Fruit fly (Drosophila melanogaster) whole organism, embryonic: Measurements from ENCODE around the gene GstZ1.
A peak's percentile ranks its signal among the peaks of the same experiment; 100 is the strongest.

Experiments used
- Adf1 ChIP-seq: fragments of 200-800 bp; sonication (Bioruptor generic); IDR thresholded peaks from 2 replicates; pipeline ENCODE4 v1.3.6; 2022; ENCODE audit warnings: missing biosample characterization, missing genetic modification characterization
- CG1024 ChIP-seq: fragments of 200-800 bp; sonication (Bioruptor generic); IDR thresholded peaks from 2 replicates; pipeline ENCODE4 v1.3.6; 2022; ENCODE audit warnings: missing biosample characterization, missing genetic modification characterization
- CG12236 ChIP-seq: fragments of 200-800 bp; sonication (Bioruptor generic); optimal IDR thresholded peaks from 2 replicates; lab custom pipeline; 2016; ENCODE audit warnings: missing biosample characterization, missing genetic modification characterization
- CG13894 ChIP-seq: fragments of 200-800 bp; sonication (Bioruptor generic); optimal IDR thresholded peaks from 3 replicates; lab custom pipeline; 2018; ENCODE audit warnings: missing biosample characterization, mild to moderate bottlenecking, missing genetic modification characterization, moderate library complexity
- CG16779 ChIP-seq: fragments of 200-800 bp; sonication (Bioruptor generic); IDR thresholded peaks from 2 replicates; pipeline ENCODE4 v1.3.6; 2022; ENCODE audit warnings: missing biosample characterization, missing genetic modification characterization
- CG17359 ChIP-seq: fragments of 200-800 bp; sonication (Bioruptor generic); optimal IDR thresholded peaks from 3 replicates; lab custom pipeline; 2018; ENCODE audit warnings: missing biosample characterization, mild to moderate bottlenecking, missing genetic modification characterization, moderate library complexity
- CG18599 ChIP-seq: fragments of 200-800 bp; sonication (Bioruptor generic); optimal IDR thresholded peaks from 3 replicates; lab custom pipeline; 2017; ENCODE audit warnings: missing biosample characterization, missing genetic modification characterization, mild to moderate bottlenecking, moderate library complexity, missing genetic modification reagents
- CG18619 ChIP-seq: fragments of 200-800 bp; sonication (Bioruptor generic); optimal IDR thresholded peaks from 3 replicates; lab custom pipeline; 2017; ENCODE audit warnings: missing biosample characterization, mild to moderate bottlenecking, missing genetic modification characterization
- CG2712 ChIP-seq: fragments of 200-800 bp; optimal IDR thresholded peaks from 3 replicates; lab custom pipeline; 2019; ENCODE audit warnings: missing biosample characterization, mild to moderate bottlenecking, missing genetic modification characterization, moderate library complexity
- CG32532 ChIP-seq: fragments of 200-800 bp; sonication (Bioruptor generic); IDR thresholded peaks from 2 replicates; pipeline ENCODE4 v1.3.6; 2022; ENCODE audit warnings: missing biosample characterization, missing genetic modification characterization
- CG4328 ChIP-seq: fragments of 200-800 bp; sonication (Bioruptor generic); optimal IDR thresholded peaks from 3 replicates; lab custom pipeline; 2017; ENCODE audit warnings: missing biosample characterization, missing genetic modification reagents, missing genetic modification characterization
- CG7556 ChIP-seq: fragments of 200-800 bp; sonication (Bioruptor generic); optimal IDR thresholded peaks from 2 replicates; lab custom pipeline; 2017; ENCODE audit warnings: missing biosample characterization, mild to moderate bottlenecking, missing genetic modification characterization
- CG8765 ChIP-seq: fragments of 200-800 bp; sonication (Bioruptor generic); IDR thresholded peaks from 2 replicates; pipeline ENCODE4 v1.3.6; 2022; ENCODE audit warnings: missing biosample characterization, missing genetic modification characterization
- CG8944 ChIP-seq: fragments of 200-800 bp; sonication (Bioruptor generic); optimal IDR thresholded peaks from 3 replicates; lab custom pipeline; 2016; ENCODE audit warnings: missing biosample characterization, missing genetic modification characterization
- CG9797 ChIP-seq: fragments of 200-800 bp; sonication (Bioruptor generic); optimal IDR thresholded peaks from 3 replicates; lab custom pipeline; 2018; ENCODE audit warnings: missing biosample characterization, mild to moderate bottlenecking, missing genetic modification characterization
- Chrac-16 ChIP-seq: fragments of 200-800 bp; sonication (Bioruptor generic); optimal IDR thresholded peaks from 3 replicates; lab custom pipeline; 2016; ENCODE audit warnings: missing biosample characterization, missing genetic modification characterization
- D ChIP-seq, 2 experiments: fragments of 200-800 bp in 1 of 2; fragments of >200 bp in 1 of 2; sonication (Bioruptor generic) in 1 of 2; optimal IDR thresholded peaks; 2 replicates in 1 of 2; 3 replicates in 1 of 2; lab custom pipeline; 2017; ENCODE audit warnings: mild to moderate bottlenecking in 1 of 2, missing biosample characterization in 1 of 2, missing genetic modification characterization in 1 of 2, missing genetic modification reagents in 1 of 2
- Deaf1 ChIP-seq: fragments of 200-800 bp; optimal IDR thresholded peaks from 3 replicates; lab custom pipeline; 2019; ENCODE audit warnings: missing biosample characterization, mild to moderate bottlenecking, missing genetic modification characterization, moderate library complexity
- Fer3 ChIP-seq: fragments of 200-800 bp; sonication (Bioruptor generic); optimal IDR thresholded peaks from 2 replicates; lab custom pipeline; 2018; ENCODE audit warnings: missing biosample characterization, mild to moderate bottlenecking, missing genetic modification characterization, moderate library complexity
- HHEX ChIP-seq: fragments of 200-800 bp; sonication (Bioruptor generic); optimal IDR thresholded peaks from 3 replicates; lab custom pipeline; 2017; ENCODE audit warnings: missing biosample characterization, mild to moderate bottlenecking, missing genetic modification characterization, missing genetic modification reagents
- Hey ChIP-seq: fragments of 200-800 bp; sonication (Bioruptor generic); optimal IDR thresholded peaks from 3 replicates; lab custom pipeline; 2018; ENCODE audit warnings: missing biosample characterization, mild to moderate bottlenecking, missing genetic modification characterization
- Hmx ChIP-seq: fragments of 200-800 bp; sonication (Bioruptor generic); optimal IDR thresholded peaks from 2 replicates; lab custom pipeline; 2016; ENCODE audit warnings: missing biosample characterization, missing genetic modification characterization
- NC2β ChIP-seq: fragments of 200-800 bp; sonication (Bioruptor generic); optimal IDR thresholded peaks from 2 replicates; lab custom pipeline; 2016; ENCODE audit warnings: missing biosample characterization, missing genetic modification characterization
- NK7.1 ChIP-seq: fragments of 200-800 bp; sonication (Bioruptor generic); optimal IDR thresholded peaks from 3 replicates; lab custom pipeline; 2016; ENCODE audit warnings: missing biosample characterization, missing genetic modification characterization
- abd-A ChIP-seq: fragments of 200-800 bp; sonication (Bioruptor generic); optimal IDR thresholded peaks from 3 replicates; lab custom pipeline; 2019; ENCODE audit warnings: missing biosample characterization, mild to moderate bottlenecking, missing genetic modification characterization, moderate library complexity
- bab2 ChIP-seq: fragments of 200-800 bp; sonication (Bioruptor generic); optimal IDR thresholded peaks from 2 replicates; lab custom pipeline; 2016; ENCODE audit warnings: missing biosample characterization, missing genetic modification characterization
- caup ChIP-seq: fragments of 200-800 bp; sonication (Bioruptor generic); optimal IDR thresholded peaks from 3 replicates; lab custom pipeline; 2017; ENCODE audit warnings: missing biosample characterization, mild to moderate bottlenecking, missing genetic modification characterization, moderate library complexity; ENCODE audit not compliant: severe bottlenecking
- cg ChIP-seq: fragments of 200-800 bp; sonication (Bioruptor generic); optimal IDR thresholded peaks from 3 replicates; lab custom pipeline; 2019; ENCODE audit warnings: missing biosample characterization, mild to moderate bottlenecking, missing genetic modification characterization, moderate library complexity
- chinmo ChIP-seq: fragments of 200-800 bp; sonication (Bioruptor generic); IDR thresholded peaks from 4 replicates; pipeline ENCODE4 v1.3.6; 2022; ENCODE audit warnings: missing biosample characterization, missing genetic modification characterization; ENCODE audit not compliant: partially characterized antibody
- chm ChIP-seq: fragments of 200-800 bp; sonication (Bioruptor generic); IDR thresholded peaks from 2 replicates; pipeline ENCODE4 v1.3.6; 2022; ENCODE audit warnings: missing biosample characterization, missing genetic modification characterization
- crol ChIP-seq: fragments of 200-800 bp; sonication (Bioruptor generic); IDR thresholded peaks from 2 replicates; pipeline ENCODE4 v1.3.6; 2022; ENCODE audit warnings: missing biosample characterization, missing genetic modification characterization
- en ChIP-seq: fragments of 200-800 bp; sonication (Bioruptor generic); optimal IDR thresholded peaks from 2 replicates; lab custom pipeline; 2016; ENCODE audit warnings: missing biosample characterization, missing genetic modification characterization
- exex ChIP-seq: fragments of 200-800 bp; sonication (Bioruptor generic); optimal IDR thresholded peaks from 4 replicates; lab custom pipeline; 2018; ENCODE audit warnings: missing biosample characterization, mild to moderate bottlenecking, missing genetic modification characterization, moderate library complexity
- fru ChIP-seq: fragments of >200 bp; optimal IDR thresholded peaks from 2 replicates; lab custom pipeline; 2017
- lmd ChIP-seq: fragments of 200-800 bp; sonication (Bioruptor generic); IDR thresholded peaks from 2 replicates; pipeline ENCODE4 v1.3.6; 2022; ENCODE audit warnings: missing biosample characterization, missing genetic modification characterization
- mirr ChIP-seq: fragments of 200-800 bp; sonication (Bioruptor generic); optimal IDR thresholded peaks from 3 replicates; lab custom pipeline; 2018; ENCODE audit warnings: missing biosample characterization, mild to moderate bottlenecking, missing genetic modification characterization
- nau ChIP-seq: fragments of 200-800 bp; sonication (Bioruptor generic); optimal IDR thresholded peaks from 3 replicates; lab custom pipeline; 2017; ENCODE audit warnings: missing biosample characterization, mild to moderate bottlenecking, missing genetic modification characterization, missing genetic modification reagents
- pb ChIP-seq: fragments of 200-800 bp; sonication (Bioruptor generic); optimal IDR thresholded peaks from 3 replicates; lab custom pipeline; 2016; ENCODE audit warnings: missing biosample characterization, missing genetic modification characterization
- row ChIP-seq: fragments of 200-800 bp; sonication (Bioruptor generic); IDR thresholded peaks from 3 replicates; pipeline ENCODE4 v1.3.6; 2022; ENCODE audit warnings: missing biosample characterization, missing genetic modification characterization
- run ChIP-seq: fragments of 200-800 bp; sonication (Bioruptor generic); optimal IDR thresholded peaks from 3 replicates; lab custom pipeline; 2018; ENCODE audit warnings: missing biosample characterization, mild to moderate bottlenecking, missing genetic modification characterization
- wek ChIP-seq: fragments of 200-800 bp; sonication (Bioruptor generic); optimal IDR thresholded peaks from 3 replicates; lab custom pipeline; 2018; ENCODE audit warnings: missing biosample characterization, mild to moderate bottlenecking, missing genetic modification characterization, moderate library complexity

GstZ1 gene

dm6 chr3R:9491065-9491567, 34.8 kb upstream of the GstZ1 start (continued):
- no peak for TF ChIP-seq caup (GFP tag; lab: Kevin White, UChicago)
- no peak for TF ChIP-seq lmd (GFP tag; lab: Robert Waterston, UW)
- no peak for TF ChIP-seq pb (GFP tag; lab: Kevin White, UChicago)
- peak; percentile 69; the same call in 1 of the 2 replicates for TF ChIP-seq CG16779
- TF ChIP-seq Hmx (GFP tag; lab: Kevin White, UChicago) = no peak
- TF ChIP-seq HHEX = no peak
- TF ChIP-seq CG12236 (GFP tag; lab: Kevin White, UChicago) = no peak
- peak; percentile 24 for TF ChIP-seq Hey (tag; lab: Kevin White, UChicago)
- no peak for TF ChIP-seq CG18619 (GFP tag; lab: Kevin White, UChicago)
- TF ChIP-seq CG2712 (tag; lab: Kevin White, UChicago) = no peak
- TF ChIP-seq run = no peak
- no peak for TF ChIP-seq nau (GFP tag; lab: Kevin White, UChicago)
- no peak for TF ChIP-seq CG8944 (GFP tag; lab: Kevin White, UChicago)
- TF ChIP-seq NC2β (GFP tag; lab: Kevin White, UChicago) = no peak
- TF ChIP-seq Fer3 (tag; lab: Kevin White, UChicago) = no peak
- no peak for TF ChIP-seq en
- TF ChIP-seq Adf1 = peak; percentile 25; the same call in 1 of the 2 replicates
- TF ChIP-seq CG18599 (GFP tag; lab: Kevin White, UChicago) = peak; percentile 35
- no peak for TF ChIP-seq wek (GFP tag; lab: Kevin White, UChicago)
- TF ChIP-seq exex (tag; lab: Kevin White, UChicago) = peak; percentile 26
- no peak for TF ChIP-seq CG17359 (tag; lab: Kevin White, UChicago)
- TF ChIP-seq crol (GFP tag; lab: Robert Waterston, UW) = peak; percentile 90
- TF ChIP-seq fru (lab: Kevin White, UChicago) = no peak
- no peak for TF ChIP-seq NK7.1 (GFP tag; lab: Kevin White, UChicago)
- no peak for TF ChIP-seq CG7556 (GFP tag; lab: Kevin White, UChicago)

dm6 chr3R:9488493-9488892, 32.1 kb upstream of the GstZ1 start:
- peak; percentile 92 for TF ChIP-seq abd-A (tag; lab: Kevin White, UChicago)
- TF ChIP-seq chinmo (GFP tag; lab: Robert Waterston, UW) = 0 out of 4 replicates have a peak, but pooled peaks have one; percentile 46
- TF ChIP-seq Chrac-16 = no peak
- TF ChIP-seq bab2 (GFP tag; lab: Kevin White, UChicago) = no peak
- TF ChIP-seq cg (GFP tag; lab: Kevin White, UChicago) = peak; percentile 47
- peak; percentile 93 for TF ChIP-seq Deaf1
- no peak for TF ChIP-seq D (optimal IDR thresholded peaks at IDR 0.05; lab: Kevin White, UChicago)
- no peak for TF ChIP-seq D (GFP tag; optimal IDR thresholded peaks at IDR 0.05; lab: Kevin White, UChicago)
- no peak for TF ChIP-seq CG8765
- no peak for TF ChIP-seq CG32532 (GFP tag; lab: Robert Waterston, UW)
- TF ChIP-seq CG1024 (GFP tag; lab: Robert Waterston, UW) = no peak
- peak; percentile 35 for TF ChIP-seq mirr (GFP tag; lab: Kevin White, UChicago)
- no peak for TF ChIP-seq CG9797
- TF ChIP-seq CG4328 (GFP tag; lab: Kevin White, UChicago) = no peak
- TF ChIP-seq row (GFP tag; lab: Robert Waterston, UW) = no peak
- peak; percentile 41 for TF ChIP-seq CG13894 (tag; lab: Kevin White, UChicago)
- TF ChIP-seq chm (GFP tag; lab: Robert Waterston, UW) = no peak
